Worm (Caenorhabditis elegans) whole organism, dauer: ENCODE measurements around the gene Y66D12A.21.

ENCODE experiments used
- unc-62 ChIP-seq: sonication (generic microtip); optimal IDR thresholded peaks from 2 replicates; lab custom pipeline; 2017; ENCODE audit warnings: missing biosample characterization, missing genetic modification reagents, missing genetic modification characterization

The Y66D12A.21 gene

DNA sequence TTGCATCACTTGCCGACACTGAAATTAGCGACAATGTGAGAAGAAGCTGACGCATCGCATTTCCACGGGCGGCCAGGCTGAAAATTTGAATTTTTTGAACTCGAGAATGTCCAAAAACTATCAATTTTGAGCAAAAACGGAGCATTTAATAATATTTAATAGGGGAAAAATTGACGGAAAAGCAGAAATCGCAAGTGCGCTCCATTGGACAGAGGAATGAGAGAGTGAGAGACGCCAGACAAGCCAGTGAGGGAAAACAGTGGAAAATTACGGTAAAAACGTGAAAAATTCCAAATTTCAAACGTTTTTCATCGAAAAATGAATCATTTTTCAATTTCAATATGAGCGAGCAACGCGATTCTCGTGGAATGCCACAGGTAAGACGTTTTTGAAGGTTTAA is at the start of gene Y66D12A.21, which contains the start of gene spe-6:
Gene Y66D12A.21, minus strand, starts transcription at position 90 of the 400 bp plus-strand sequence.
Gene spe-6, plus strand, starts transcription at position 276 of the 400 bp plus-strand sequence.
- no peak for TF ChIP-seq unc-62 (GFP tag; lab: Kevin White, UChicago)

DNA sequence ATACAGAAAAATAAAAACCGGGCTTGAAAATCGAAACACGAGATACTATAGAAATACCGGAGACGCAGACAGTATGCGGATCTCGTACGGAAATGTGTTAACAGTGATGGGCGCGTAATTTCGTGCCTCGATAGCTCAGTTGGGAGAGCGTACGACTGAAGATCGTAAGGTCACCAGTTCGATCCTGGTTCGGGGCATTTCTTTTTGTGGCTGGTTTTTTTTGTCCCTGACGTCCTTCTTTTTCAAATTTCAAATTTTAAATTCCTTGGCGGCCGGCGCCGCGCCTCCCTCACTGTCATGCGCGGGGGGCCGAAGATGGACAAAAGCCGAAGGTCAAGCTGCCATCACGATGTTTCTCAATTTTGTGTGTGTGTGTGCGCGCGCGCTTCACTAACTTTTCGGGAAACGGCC is 49.6 kb upstream of the Y66D12A.21 start:
- TF ChIP-seq unc-62 (GFP tag; lab: Kevin White, UChicago), result no peak

DNA sequence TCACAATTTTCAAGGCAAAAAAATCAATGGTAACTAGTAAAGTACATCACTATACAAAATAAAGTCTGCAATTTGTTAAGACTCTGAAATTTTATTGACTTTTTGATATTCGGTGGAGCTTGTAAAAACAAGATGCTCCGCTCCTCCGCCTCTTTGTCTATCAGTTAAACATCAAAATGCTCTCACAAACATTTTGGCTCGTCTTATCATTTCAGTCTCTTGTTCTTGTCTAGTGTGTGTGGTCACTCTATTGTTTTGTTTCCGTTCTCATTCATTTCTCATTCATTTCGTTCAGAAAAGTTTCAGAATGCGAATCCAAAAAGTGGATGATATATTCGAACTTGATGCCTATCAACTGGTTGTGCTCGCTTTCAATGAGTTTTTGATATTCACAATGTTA is 43.0 kb upstream of the Y66D12A.21 start, which contains the start of gene Y66D12A.13:
Gene Y66D12A.13, plus strand, starts transcription at position 301 of the 400 bp plus-strand sequence.
- TF ChIP-seq unc-62 (GFP tag; lab: Kevin White, UChicago), result no peak

DNA sequence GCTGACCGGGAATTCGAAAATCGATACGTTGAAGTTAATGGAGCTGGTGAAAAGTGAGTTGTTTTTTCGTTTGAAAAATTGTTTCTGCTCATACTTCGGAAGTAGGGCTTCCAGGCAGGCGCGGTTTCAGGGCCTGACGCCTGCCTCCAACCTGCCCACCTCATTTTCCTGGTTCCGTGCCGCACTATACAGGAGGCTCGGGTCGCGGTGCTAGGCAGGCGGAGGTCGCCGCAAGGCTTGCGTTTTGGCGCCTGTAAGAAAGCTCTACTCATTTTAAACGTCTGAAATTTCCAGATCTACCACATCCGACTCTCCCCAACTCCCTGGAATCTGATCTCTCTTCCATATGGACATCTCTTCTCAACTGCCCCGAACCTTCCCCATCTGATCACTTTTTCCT is 39.8 kb upstream of the Y66D12A.21 start:
- no peak for TF ChIP-seq unc-62 (GFP tag; lab: Kevin White, UChicago)

DNA sequence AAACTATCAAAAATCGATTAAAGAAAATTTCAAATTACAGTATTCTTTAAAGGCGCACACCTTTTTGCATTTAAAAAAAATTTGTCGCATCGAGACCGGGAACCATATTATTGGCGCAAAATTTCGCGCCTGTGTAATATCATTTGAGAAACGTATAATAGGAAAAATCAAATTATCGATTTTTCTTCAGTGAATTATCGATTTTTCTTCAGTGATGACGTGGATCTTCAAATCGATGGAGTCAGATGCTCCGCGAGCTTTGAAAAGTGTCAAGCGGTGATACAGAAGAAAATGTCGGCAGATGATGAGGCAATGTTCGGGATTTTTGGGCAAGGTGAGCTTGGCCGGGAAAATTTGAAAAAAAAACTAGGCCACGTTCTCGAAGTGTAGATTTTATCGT is 30.4 kb upstream of the Y66D12A.21 start:
- no peak for TF ChIP-seq unc-62 (GFP tag; lab: Kevin White, UChicago)

DNA sequence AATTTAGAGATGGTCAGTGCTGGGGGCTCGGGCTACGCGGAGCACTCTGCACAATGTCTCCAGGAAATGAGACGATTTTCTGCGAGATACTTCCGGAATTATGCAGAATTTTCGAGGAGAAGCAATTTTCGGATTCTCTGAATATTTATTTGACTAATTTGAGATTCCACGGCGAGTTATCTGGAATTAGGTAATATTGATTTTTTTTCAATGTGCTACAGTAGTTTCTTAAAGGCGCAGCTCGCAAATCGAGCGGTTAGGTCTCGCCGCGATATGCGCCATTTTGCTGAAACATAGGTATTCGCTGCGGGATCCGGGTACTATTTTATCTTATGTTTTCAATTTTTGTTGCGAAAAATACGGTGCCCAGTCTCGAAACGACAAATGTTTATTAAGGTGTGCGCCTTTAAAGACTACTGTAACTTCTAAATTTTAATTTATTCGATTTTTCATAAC is 29.6 kb upstream of the Y66D12A.21 start, which contains the start of gene nrps-1:
Gene nrps-1, plus strand, starts transcription at position 51 of the 456 bp plus-strand sequence.
- TF ChIP-seq unc-62 (GFP tag; lab: Kevin White, UChicago), result no peak

DNA sequence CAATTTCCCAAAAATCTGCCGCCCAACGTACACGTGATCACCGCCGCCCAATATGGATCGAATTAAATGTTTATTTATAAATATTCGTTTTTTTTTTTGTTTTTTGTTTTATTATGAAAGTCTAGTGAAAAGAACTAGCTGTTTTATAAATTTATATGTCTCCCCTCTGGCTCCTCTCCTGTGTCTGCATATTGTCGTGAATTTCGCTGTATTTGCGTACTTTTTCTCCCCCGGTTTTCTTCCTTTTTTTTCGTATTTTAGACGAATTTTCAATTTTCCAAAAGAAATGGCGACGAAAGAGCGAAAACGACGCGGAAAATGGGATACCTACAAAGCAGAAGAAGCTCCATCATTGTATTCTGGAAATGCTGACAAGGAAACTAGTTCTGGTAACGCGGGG is 21.3 kb upstream of the Y66D12A.21 start, which contains the start of gene xpb-1:
Gene xpb-1, plus strand, starts transcription at position 262 of the 400 bp plus-strand sequence.
- no peak for TF ChIP-seq unc-62 (GFP tag; lab: Kevin White, UChicago)

DNA sequence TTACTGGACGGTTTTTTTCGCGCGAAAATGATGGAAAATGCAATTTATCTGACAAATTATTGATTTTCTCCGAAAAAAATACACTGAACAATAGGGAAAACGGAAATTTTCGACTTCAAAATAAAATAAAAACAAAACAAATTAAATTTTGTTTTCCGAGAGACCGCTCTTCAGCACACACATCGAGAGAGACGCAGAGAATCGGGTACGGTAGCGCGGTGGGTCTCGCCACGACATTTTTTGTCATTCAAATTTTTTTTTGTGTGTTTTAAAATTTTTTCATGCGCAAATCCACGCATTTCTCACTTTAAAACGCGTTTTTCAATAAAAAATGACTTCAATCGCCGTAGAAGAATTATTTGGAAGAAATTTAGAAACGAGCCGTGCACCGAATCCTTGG is 19.0 kb upstream of the Y66D12A.21 start:
- TF ChIP-seq unc-62 (GFP tag; lab: Kevin White, UChicago), result no peak

DNA sequence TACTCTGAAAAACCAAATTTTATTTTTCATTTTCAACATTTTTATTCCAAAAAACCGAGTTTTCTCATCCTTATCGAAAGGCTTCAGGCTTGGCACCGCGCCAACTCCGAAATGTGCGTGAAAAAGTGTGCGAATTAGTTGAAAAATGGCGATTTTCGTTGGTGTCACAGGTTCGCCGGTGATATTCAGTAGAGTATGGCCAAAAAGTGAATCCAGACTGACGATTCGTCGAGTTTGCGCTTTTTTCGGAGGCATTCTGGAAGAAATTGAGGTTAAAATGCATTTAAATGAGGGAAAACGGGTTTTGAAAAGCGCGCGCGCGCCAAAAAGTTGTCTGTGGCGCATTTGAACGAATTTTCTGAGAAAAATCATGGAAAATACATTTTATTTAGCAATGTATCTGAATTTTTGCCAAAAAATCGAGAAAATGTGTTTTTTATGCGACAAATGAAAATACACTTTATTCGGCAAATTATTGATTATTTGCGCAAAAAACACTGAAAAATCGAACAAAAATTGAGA is 18.5 kb upstream of the Y66D12A.21 start, which contains the start of the genes Y66D12A.16 and such-1:
Gene Y66D12A.16, plus strand, starts transcription at position 51 of the 522 bp plus-strand sequence.
Gene such-1, minus strand, starts transcription at position 256 of the 522 bp plus-strand sequence.
- no peak for TF ChIP-seq unc-62 (GFP tag; lab: Kevin White, UChicago)

DNA sequence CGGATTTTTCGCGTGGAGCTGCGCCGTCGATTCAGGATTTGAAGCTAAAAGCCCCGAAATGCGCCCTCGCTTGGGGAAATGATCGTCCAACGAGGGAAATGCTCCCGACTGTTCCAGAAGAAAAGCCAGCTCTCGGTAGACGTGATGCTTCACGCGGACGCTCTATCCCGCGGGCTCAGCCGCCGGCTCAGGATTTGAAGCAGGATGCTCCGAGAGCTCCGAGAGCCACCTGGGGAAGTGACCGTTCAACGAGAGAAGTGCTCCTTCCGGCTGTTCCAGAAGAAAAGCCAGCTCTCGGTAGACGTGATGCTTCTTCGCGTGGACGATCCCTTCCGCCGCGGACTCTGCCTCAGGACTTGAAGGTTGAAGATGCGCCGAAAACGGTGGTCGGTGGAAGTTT is 5.7 kb upstream of the Y66D12A.21 start:
- TF ChIP-seq unc-62 (GFP tag; lab: Kevin White, UChicago), result no peak

DNA sequence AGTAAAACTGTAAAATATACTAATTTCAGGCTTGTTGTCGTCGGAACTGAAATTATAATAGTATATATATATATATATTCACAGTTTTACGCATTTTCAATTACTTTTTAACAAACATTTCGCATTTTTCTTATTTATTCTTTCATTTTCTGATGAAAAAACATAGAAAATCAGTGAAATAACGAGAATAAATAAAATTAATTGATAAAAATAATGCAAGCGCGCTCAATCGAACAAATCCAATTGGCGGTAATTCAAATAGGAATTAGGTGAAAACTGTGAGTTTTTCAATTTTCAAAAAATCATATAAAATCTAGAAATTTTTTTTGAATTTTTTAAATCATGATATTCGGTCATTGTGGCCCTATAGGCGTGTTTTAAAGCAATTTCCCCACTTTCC is 5.0 kb upstream of the Y66D12A.21 start:
- no peak for TF ChIP-seq unc-62 (GFP tag; lab: Kevin White, UChicago)

DNA sequence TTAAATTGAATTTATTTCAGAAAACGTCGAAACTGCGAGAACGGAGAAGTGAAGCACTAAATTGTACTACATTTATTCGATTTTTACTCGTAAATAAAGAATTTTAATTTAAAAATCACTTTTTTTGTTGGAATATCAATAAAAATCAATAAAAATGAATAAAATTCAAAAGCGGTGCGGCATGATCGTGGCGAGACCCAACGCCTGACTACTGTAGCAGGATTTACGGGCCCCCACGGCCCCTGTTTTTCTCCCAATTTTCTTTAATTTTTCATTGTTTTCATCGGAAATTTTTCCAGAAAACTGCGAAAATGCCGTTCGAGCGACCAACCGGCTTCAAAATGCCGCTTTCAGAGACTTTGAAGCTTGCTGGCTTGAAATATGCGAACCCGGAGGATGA is 3.7 kb upstream of the Y66D12A.21 start, which contains the start of gene Y66D12A.19:
Gene Y66D12A.19, plus strand, starts transcription at position 266 of the 400 bp plus-strand sequence.
- TF ChIP-seq unc-62 (GFP tag; lab: Kevin White, UChicago), result no peak

DNA sequence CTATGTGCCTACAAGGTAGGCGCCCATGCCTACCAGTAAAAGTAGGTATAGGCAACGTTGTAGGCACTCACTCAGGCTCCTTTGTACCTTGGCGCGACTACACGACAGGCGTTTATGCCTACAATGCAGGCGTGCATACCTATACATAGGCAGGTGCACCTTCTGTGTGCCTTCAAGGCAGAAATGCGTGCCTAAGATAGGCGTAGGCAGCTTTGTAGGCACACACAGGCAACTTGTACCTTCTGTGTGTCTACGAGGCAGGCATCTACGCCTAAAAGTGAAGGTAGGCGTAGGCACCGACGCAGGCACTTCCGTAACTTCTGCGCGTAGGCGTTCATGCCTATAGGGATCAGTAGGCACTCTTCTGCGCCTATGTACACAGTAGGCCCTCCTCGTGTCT is 519 bp upstream of the Y66D12A.21 start:
- no peak for TF ChIP-seq unc-62 (GFP tag; lab: Kevin White, UChicago)

DNA sequence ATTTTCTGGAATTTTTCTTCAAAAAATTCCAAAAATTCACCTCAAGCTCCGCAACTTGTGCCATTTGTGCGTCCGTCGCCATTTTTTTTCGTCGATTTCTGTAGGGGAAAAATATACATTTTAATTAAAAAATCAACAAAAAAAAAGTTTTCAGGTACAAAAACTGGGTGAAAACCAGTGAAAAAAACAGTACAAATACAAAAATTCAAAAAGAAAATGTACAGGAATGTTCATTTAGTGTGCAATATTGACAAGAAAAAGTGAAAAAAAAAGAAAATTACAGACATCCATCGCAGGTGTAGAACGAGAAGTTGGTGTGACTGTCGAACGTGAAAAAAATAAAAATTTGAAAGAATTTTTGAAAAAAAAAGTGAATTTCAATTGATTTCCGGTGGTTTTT is 2.3 kb downstream of the Y66D12A.21 start, which contains the start of gene tin-10:
Gene tin-10, minus strand, starts transcription at position 101 of the 400 bp plus-strand sequence.
- no peak for TF ChIP-seq unc-62 (GFP tag; lab: Kevin White, UChicago)

DNA sequence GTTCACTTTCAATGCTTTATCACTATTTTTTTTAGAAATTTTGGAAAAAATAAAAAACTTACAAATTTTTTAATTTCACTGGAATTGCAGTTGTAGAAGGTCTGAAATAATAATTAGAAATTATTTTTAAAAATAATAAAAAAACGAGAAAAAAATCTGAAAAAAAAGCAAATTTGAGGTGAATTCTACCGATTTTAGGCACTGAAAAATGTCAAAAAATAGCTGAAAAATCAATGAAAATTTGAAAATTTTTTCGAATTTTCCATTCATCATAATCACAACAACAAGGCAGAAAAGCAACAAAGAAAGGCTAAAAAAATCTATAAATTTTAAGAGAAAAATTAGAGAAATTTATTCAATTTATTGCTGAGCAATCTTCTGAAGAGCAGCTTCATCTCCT is 4.5 kb downstream of the Y66D12A.21 start, which contains the start of gene nars-2:
Gene nars-2, minus strand, starts transcription at position 101 of the 400 bp plus-strand sequence.
- TF ChIP-seq unc-62 (GFP tag; lab: Kevin White, UChicago), result no peak

DNA sequence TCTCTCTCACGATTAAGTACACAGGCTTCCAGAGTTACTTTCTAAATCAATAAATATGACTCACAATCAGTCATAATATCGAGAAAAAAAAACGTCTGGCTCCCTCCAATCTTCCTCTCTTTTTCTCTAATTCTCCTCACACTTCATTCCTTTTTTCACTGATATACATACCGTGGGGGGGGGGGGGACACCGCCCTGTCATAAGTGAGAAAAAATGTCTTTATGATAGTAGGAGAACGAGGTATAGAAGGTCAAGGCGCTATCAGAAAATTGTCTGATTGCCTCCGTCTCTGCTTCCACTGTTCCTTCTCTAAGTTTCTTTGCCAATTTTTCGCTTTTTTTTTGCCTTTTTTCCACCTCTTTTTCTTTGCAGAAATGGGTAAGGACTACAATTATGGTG is 8.6 kb downstream of the Y66D12A.21 start, which contains the start of gene Y66D12A.24:
Gene Y66D12A.24, plus strand, starts transcription at position 370 of the 400 bp plus-strand sequence.
- TF ChIP-seq unc-62 (GFP tag; lab: Kevin White, UChicago), result no peak

DNA sequence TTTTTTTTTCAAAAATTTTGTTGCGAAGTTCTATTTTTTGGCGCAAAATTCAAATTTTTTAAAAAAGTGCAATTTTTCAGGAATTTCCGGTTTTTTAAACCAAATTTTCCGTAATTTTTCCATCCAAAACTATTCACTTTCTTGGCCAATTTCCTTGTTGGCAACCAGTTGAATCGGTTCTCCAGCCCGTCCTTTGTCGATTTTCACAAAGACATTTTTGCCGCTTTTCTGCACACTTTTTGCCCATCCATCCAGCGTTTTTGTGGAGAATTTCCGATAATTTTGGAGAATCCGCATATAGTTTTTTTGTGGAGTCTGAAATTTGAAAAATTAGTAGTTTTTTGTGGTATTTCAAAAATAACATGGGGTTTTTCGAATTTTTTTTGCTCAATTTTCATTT is 12.6 kb downstream of the Y66D12A.21 start:
- no peak for TF ChIP-seq unc-62 (GFP tag; lab: Kevin White, UChicago)
